Worm (Caenorhabditis elegans) whole organism, midembryonic: ENCODE measurements around the gene ZK1193.2.

ENCODE experiments used
- T22C8.4 ChIP-seq: fragments of 200-800 bp; sonication (Bioruptor generic); IDR thresholded peaks from 2 replicates; pipeline ENCODE4 v1.3.6; 2022; ENCODE audit warnings: missing genetic modification characterization, missing compliant biosample characterization
- cog-1 ChIP-seq: sonication (generic microtip); optimal IDR thresholded peaks from 2 replicates; lab custom pipeline; 2016; ENCODE audit warnings: missing genetic modification characterization, missing compliant biosample characterization
- flt-1 ChIP-seq: fragments of 200-800 bp; sonication (Bioruptor generic); IDR thresholded peaks from 2 replicates; pipeline ENCODE4 v1.3.6; 2022; ENCODE audit warnings: missing genetic modification characterization, missing compliant biosample characterization
- klf-2 ChIP-seq: fragments of 200-800 bp; sonication (Bioruptor generic); conservative IDR thresholded peaks from 2 replicates; pipeline ENCODE4 v1.3.6; 2022; ENCODE audit warnings: missing genetic modification reagents, missing genetic modification characterization, missing compliant biosample characterization
- med-1 ChIP-seq: sonication (generic microtip); optimal IDR thresholded peaks from 2 replicates; lab custom pipeline; 2017; ENCODE audit warnings: missing genetic modification characterization, mild to moderate bottlenecking, missing compliant biosample characterization, antibody characterized with exemption, missing genetic modification reagents; ENCODE audit not compliant: insufficient read depth
- ref-1 ChIP-seq: fragments of 200-800 bp; sonication (Bioruptor generic); conservative IDR thresholded peaks from 2 replicates; pipeline ENCODE4 v1.3.6; 2022; ENCODE audit warnings: missing genetic modification reagents, missing genetic modification characterization, missing compliant biosample characterization
- tab-1 ChIP-seq: fragments of 200-800 bp; sonication (Bioruptor generic); IDR thresholded peaks from 2 replicates; pipeline ENCODE4 v1.3.6; 2022; ENCODE audit warnings: missing genetic modification characterization, missing compliant biosample characterization
- ztf-23 ChIP-seq: fragments of 200-800 bp; sonication (Bioruptor generic); IDR thresholded peaks from 2 replicates; pipeline ENCODE4 v1.3.6; 2022; ENCODE audit warnings: missing genetic modification reagents, missing genetic modification characterization, missing compliant biosample characterization
- ztf-29 ChIP-seq: fragments of 200-800 bp; sonication (Bioruptor generic); IDR thresholded peaks from 2 replicates; pipeline ENCODE4 v1.3.6; 2022; ENCODE audit warnings: missing genetic modification reagents, missing genetic modification characterization, missing compliant biosample characterization

ZK1193.2 gene

ce11 chrX:425535-425934 is at the start of gene ZK1193.2:
ZK1193.2 (minus strand) TSS chrX:425635.
- no peak for TF ChIP-seq ref-1 (GFP tag; lab: Robert Waterston, UW)

DNA sequence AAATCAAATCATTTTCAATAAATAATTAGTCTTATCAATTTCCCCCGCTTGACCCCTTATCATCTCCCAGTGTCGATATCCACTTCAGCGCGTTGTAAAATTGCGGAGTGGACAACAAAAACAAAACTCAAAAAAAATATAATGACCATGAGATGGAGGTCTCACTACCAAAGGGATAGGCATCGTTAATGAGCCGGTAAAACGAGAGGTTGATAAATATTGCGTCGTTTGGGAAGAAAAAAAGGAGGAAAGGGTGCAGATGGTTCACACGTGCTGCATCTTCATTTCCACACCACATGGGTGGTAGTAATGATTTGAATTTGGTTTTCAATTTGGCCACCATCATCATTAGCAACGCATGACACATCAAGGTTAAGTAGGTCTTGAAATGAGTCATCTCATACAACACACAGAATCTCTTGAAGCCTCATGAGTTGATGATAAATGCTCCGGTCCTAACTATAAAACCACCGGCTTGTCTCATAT is 41.9 kb upstream of the ZK1193.2 start:
- TF ChIP-seq klf-2, result no peak
- TF ChIP-seq med-1 (GFP tag; lab: Kevin White, UChicago), result no peak
- TF ChIP-seq cog-1, result no peak
- no peak for TF ChIP-seq tab-1
- TF ChIP-seq flt-1 (GFP tag; lab: Robert Waterston, UW), result no peak
- TF ChIP-seq ref-1 (GFP tag; lab: Robert Waterston, UW), result no peak
- TF ChIP-seq T22C8.4, result no peak
- no peak for TF ChIP-seq ztf-29 (GFP tag; lab: Robert Waterston, UW)
- TF ChIP-seq ztf-23, result no peak

DNA sequence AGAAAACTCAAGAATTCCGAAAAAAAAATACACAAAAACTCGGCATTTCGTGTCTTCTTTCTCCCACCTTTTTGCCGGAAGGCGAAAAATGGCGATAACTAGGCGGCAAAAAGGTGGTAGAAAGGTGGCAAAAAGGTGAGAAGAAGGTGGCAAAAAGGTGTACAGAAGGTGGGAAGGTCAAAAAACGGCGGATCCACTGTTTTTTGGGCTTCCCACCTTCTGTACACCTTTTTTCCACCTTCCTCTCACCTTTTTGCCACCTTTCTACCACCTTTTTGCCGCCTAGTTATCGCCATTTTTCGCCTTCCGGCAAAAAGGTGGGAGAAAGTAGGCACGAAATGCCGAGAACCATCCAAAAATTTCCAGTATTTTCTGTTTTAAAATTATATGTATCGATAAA is 40.5 kb upstream of the ZK1193.2 start:
- TF ChIP-seq ztf-29 (GFP tag; lab: Robert Waterston, UW) (peak; percentile 22; the same call in 1 of the 2 replicates), ref-1 (GFP tag; lab: Robert Waterston, UW) (peak; percentile 49; the same call in 1 of the 2 replicates), ztf-23 (0 out of 2 replicates have a peak, but pooled peaks have one; percentile 47), T22C8.4 (0 out of 2 replicates have a peak, but pooled peaks have one; percentile 9), tab-1 (peak; percentile 54; the same call in 1 of the 2 replicates), klf-2 (peak; percentile 57; the same call in 1 of the 2 replicates), flt-1 (GFP tag; lab: Robert Waterston, UW) (0 out of 2 replicates have a peak, but pooled peaks have one; percentile 43)

DNA sequence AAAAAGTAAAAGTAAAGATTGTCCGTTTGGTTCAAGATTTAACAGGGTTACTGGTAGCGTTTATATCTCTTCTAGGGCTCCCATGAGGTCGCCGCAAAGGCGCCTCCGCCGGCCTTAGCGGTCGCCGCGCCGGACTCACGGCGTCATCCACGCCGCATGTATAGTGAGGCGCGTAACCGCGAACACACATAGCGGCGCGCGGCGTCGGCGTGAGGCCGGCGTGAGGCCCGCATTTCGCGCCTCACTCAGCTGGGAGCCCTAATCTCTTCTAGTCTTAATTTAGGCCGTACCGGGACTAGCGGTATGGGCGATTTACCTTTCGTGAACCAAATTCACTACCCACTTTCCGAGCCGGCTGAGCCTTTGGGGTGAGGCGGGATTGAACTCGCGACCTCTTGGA is 36.2 kb upstream of the ZK1193.2 start:
- TF ChIP-seq klf-2, result no peak
- TF ChIP-seq tab-1, result 0 out of 2 replicates have a peak, but pooled peaks have one; percentile 40

- no peak for TF ChIP-seq cog-1
- no peak for TF ChIP-seq flt-1 (GFP tag; lab: Robert Waterston, UW)
- no peak for TF ChIP-seq ztf-29 (GFP tag; lab: Robert Waterston, UW)
- no peak for TF ChIP-seq ref-1 (GFP tag; lab: Robert Waterston, UW)
- TF ChIP-seq ztf-23, result no peak
- no peak for TF ChIP-seq T22C8.4
- TF ChIP-seq med-1 (GFP tag; lab: Kevin White, UChicago), result no peak
- TF ChIP-seq tab-1, result no peak
- TF ChIP-seq klf-2, result no peak
Observed at ce11 chrX:460351-460750, 34.9 kb upstream of the ZK1193.2 start, which contains the start of gene aagr-4. aagr-4 (plus strand) TSS chrX:460651.

DNA sequence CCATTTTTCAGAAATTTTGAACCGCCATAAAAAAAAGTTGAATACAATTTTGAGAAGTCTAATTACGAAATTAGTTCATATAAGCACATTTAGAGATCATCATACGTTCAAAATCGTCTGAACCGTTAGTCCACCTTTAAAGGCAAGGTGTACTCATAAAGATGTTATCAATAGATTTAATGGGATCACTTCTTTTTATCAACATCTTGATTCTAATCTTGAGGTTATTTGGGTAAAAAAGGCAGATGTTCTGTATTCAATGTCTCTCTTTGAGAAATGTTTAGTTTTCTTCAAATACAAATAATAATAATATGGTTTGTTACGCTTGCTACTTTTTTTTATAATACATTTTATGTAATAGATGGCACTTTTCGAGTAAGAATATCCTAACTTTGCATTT is 33.9 kb upstream of the ZK1193.2 start:
- no peak for TF ChIP-seq ref-1 (GFP tag; lab: Robert Waterston, UW)
- TF ChIP-seq med-1 (GFP tag; lab: Kevin White, UChicago), result no peak
- no peak for TF ChIP-seq tab-1
- TF ChIP-seq flt-1 (GFP tag; lab: Robert Waterston, UW), result no peak
- TF ChIP-seq cog-1, result no peak
- TF ChIP-seq klf-2, result no peak
- TF ChIP-seq T22C8.4, result no peak

DNA sequence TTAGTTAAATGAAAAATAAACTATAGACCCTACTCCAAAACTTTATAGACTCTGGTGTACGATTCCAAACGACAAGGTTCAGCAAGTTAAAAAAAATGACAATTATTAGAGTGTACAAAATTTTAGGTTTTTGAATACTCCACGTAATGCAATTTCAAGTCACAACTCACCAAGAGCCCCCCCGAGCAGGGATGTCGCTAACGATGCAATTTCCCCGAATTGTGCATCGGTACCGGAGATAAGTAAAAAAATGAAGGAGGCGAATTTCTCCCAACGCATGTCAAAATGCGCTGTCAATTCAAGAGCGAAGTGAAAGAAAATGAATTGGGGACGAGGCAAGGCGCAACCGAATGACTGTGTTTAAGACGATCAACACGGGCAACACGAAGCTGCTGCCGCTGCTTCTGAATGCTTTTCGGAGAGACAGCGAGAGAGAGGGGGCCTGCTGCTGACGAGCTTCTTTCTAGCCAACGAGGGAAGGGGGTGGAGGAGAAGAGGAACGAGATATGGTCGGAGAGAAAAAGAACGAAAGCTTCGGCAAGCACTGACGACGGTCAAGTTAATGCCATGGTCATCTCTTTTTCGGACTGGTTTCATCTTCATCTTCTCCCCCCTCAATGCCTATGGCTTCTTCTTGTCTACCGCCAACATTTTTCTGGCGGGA is 31.8 kb upstream of the ZK1193.2 start, which contains the start of gene abu-12:
TSS of gene abu-12 (minus strand) at position 472 of the 664 bp plus-strand sequence.
- TF ChIP-seq klf-2, result no peak
- no peak for TF ChIP-seq cog-1
- no peak for TF ChIP-seq flt-1 (GFP tag; lab: Robert Waterston, UW)
- no peak for TF ChIP-seq ref-1 (GFP tag; lab: Robert Waterston, UW)
- TF ChIP-seq ztf-23, result no peak
- TF ChIP-seq ztf-29 (GFP tag; lab: Robert Waterston, UW), result no peak
- no peak for TF ChIP-seq T22C8.4
- TF ChIP-seq med-1 (GFP tag; lab: Kevin White, UChicago), result no peak
- no peak for TF ChIP-seq tab-1

DNA sequence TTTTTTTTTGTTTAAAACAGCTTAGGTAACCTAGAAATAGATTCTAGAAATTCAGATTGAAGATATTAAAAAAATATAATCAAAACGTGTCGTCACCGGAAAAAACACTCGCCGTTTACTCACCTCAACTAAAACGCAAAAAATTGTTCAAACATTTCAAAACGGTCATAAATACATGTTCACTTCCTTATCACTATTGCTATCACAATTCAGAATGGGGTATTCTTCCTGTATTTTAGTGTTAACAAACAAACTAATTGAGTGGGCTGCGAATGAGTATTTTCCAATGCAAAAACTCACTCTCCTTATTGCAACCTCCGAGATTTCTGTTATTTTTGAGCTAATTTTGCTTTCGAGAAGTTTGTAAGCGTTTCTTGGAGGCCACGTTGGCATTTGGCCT is 24.4 kb upstream of the ZK1193.2 start, which contains the start of gene F52D1.2:
TSS of gene F52D1.2 (minus strand) at position 393 of the 400 bp plus-strand sequence.
- TF ChIP-seq klf-2, result no peak
- TF ChIP-seq flt-1 (GFP tag; lab: Robert Waterston, UW), result no peak
- TF ChIP-seq ref-1 (GFP tag; lab: Robert Waterston, UW), result no peak
- no peak for TF ChIP-seq med-1 (GFP tag; lab: Kevin White, UChicago)

- peak; percentile 82 for TF ChIP-seq flt-1 (GFP tag; lab: Robert Waterston, UW)
Observed at ce11 chrX:443433-443832, 18.0 kb upstream of the ZK1193.2 start.

DNA sequence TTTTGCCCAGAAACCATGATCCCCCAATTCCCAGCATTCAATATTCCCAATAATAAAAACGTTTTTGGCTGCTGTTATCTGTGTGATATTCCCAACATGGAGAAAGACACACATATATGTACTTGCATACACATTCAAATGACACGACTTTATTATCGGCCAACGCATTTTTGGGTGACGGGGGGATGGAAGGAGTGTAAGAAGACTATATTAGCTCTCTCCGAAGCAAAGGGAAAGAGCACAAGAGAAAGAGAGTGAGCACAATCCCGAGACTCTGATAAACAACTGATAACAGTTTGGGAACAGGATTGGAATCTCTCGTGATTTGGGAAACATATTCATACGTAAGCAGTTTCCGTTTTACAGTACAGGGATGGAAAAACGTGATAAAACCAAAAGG is 15.0 kb upstream of the ZK1193.2 start:
- TF ChIP-seq ztf-23 (no peak), ztf-29 (GFP tag; lab: Robert Waterston, UW) (no peak), cog-1 (no peak), ref-1 (GFP tag; lab: Robert Waterston, UW) (no peak), T22C8.4 (no peak), klf-2 (no peak), med-1 (GFP tag; lab: Kevin White, UChicago) (no peak), flt-1 (GFP tag; lab: Robert Waterston, UW) (no peak), tab-1 (no peak)

ce11 chrX:439031-439430 is 13.6 kb upstream of the ZK1193.2 start:
- TF ChIP-seq flt-1 (GFP tag; lab: Robert Waterston, UW), result no peak
- TF ChIP-seq ref-1 (GFP tag; lab: Robert Waterston, UW), result no peak
- no peak for TF ChIP-seq klf-2
- no peak for TF ChIP-seq med-1 (GFP tag; lab: Kevin White, UChicago)
- no peak for TF ChIP-seq tab-1
- no peak for TF ChIP-seq cog-1
- TF ChIP-seq T22C8.4, result no peak
- TF ChIP-seq ztf-29 (GFP tag; lab: Robert Waterston, UW), result no peak
- TF ChIP-seq ztf-23, result no peak
